Worm (Caenorhabditis elegans) whole organism, mixed stage, embryonic: Measurements from ENCODE around the gene F47B7.3.

Experiments
- M03D4.4 ChIP-seq: sonication (generic microtip); optimal IDR thresholded peaks from 2 replicates; lab custom pipeline; 2017; ENCODE audit warnings: mild to moderate bottlenecking, missing genetic modification characterization, missing compliant biosample characterization
- blmp-1 ChIP-seq: fragments of 150-350 bp; optimal IDR thresholded peaks from 2 replicates; lab custom pipeline; 2014; ENCODE audit warnings: missing biosample characterization, missing genetic modification characterization
- ceh-39 ChIP-seq: fragments of 150-350 bp; optimal IDR thresholded peaks from 2 replicates; lab custom pipeline; 2014; ENCODE audit warnings: missing biosample characterization, missing genetic modification characterization
- elt-3 ChIP-seq: fragments of 150-350 bp; optimal IDR thresholded peaks from 2 replicates; lab custom pipeline; 2014; ENCODE audit warnings: missing biosample characterization, missing genetic modification characterization
- lsy-2 ChIP-seq: fragments of 150-350 bp; optimal IDR thresholded peaks from 2 replicates; lab custom pipeline; 2014; ENCODE audit warnings: missing biosample characterization, missing genetic modification characterization
- mep-1 ChIP-seq: fragments of 150-350 bp; optimal IDR thresholded peaks from 2 replicates; lab custom pipeline; 2017; ENCODE audit warnings: missing biosample characterization, missing genetic modification reagents, missing genetic modification characterization, inconsistent platforms
- nhr-12 ChIP-seq: fragments of 150-350 bp; optimal IDR thresholded peaks from 2 replicates; lab custom pipeline; 2014; ENCODE audit warnings: missing biosample characterization, missing genetic modification characterization
- nhr-76 ChIP-seq: sonication (generic microtip); optimal IDR thresholded peaks from 2 replicates; lab custom pipeline; 2017; ENCODE audit warnings: missing biosample characterization, missing genetic modification characterization
- pha-4 ChIP-seq: fragments of 150-350 bp; optimal IDR thresholded peaks from 2 replicates; lab custom pipeline; 2018; ENCODE audit warnings: missing biosample characterization, missing genetic modification reagents, missing genetic modification characterization
- unc-39 ChIP-seq: fragments of 150-350 bp; optimal IDR thresholded peaks from 2 replicates; lab custom pipeline; 2014; ENCODE audit warnings: missing biosample characterization, missing genetic modification characterization
- unc-62 ChIP-seq: fragments of 150-350 bp; optimal IDR thresholded peaks from 2 replicates; lab custom pipeline; 2014; ENCODE audit warnings: missing biosample characterization, missing genetic modification reagents, missing genetic modification characterization
- zip-8 ChIP-seq: fragments of 150-350 bp; optimal IDR thresholded peaks from 2 replicates; lab custom pipeline; 2014; ENCODE audit warnings: missing biosample characterization, missing genetic modification characterization
- ztf-11 ChIP-seq: fragments of 150-350 bp; optimal IDR thresholded peaks from 2 replicates; lab custom pipeline; 2014; ENCODE audit warnings: missing biosample characterization, missing genetic modification characterization

DNA sequence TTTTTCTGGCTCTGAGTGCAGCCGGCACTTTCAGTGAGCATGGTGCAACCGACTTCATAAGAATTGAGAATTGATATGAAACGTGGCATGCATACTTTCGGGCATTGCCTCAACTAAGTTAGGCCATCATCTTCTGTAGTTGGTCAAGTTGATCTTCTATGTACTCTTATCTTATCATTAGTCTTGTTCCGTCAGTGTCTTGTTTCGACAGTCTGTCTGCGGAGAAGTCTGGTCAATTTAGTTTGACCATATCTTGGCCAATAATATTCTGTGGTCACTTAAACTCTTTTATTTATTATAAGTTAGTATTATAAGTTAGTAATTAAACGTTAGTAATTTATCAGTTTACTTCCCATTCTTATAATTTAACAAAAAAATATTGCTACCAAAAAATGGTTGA is 8.0 kb downstream of the F47B7.3 start:
- TF ChIP-seq blmp-1 (no peak), unc-39 (tag; lab: Kevin White, UChicago) (no peak), elt-3 (no peak), nhr-12 (tag; lab: Kevin White, UChicago) (no peak), M03D4.4 (tag; lab: Kevin White, UChicago) (no peak), unc-62 (GFP tag; lab: Kevin White, UChicago) (no peak), pha-4 (tag; lab: Kevin White, UChicago) (no peak), mep-1 (tag; lab: Kevin White, UChicago) (no peak), ztf-11 (tag; lab: Kevin White, UChicago) (no peak), ceh-39 (tag; lab: Kevin White, UChicago) (no peak), zip-8 (tag; lab: Kevin White, UChicago) (no peak), lsy-2 (tag; lab: Kevin White, UChicago) (no peak), nhr-76 (tag; lab: Kevin White, UChicago) (no peak)
